Worm (Caenorhabditis elegans) whole organism, L2 larva: ENCODE measurements around the gene K09E4.3.

Experiments
- C34F6.9 ChIP-seq: fragments of 150-350 bp; optimal IDR thresholded peaks from 2 replicates; lab custom pipeline; 2014; ENCODE audit warnings: missing biosample characterization, missing genetic modification characterization
- F13H6.1 ChIP-seq: sonication (generic microtip); optimal IDR thresholded peaks from 2 replicates; lab custom pipeline; 2016; ENCODE audit warnings: missing genetic modification characterization, missing compliant biosample characterization
- R02D3.7 ChIP-seq: fragments of 150-350 bp; optimal IDR thresholded peaks from 2 replicates; lab custom pipeline; 2014; ENCODE audit warnings: missing biosample characterization, missing genetic modification characterization
- aly-2 ChIP-seq: fragments of 150-350 bp; optimal IDR thresholded peaks from 2 replicates; lab custom pipeline; 2014; ENCODE audit warnings: missing biosample characterization, missing genetic modification characterization
- ama-1 ChIP-seq: fragments of 150-350 bp; optimal IDR thresholded peaks from 2 replicates; lab custom pipeline; 2018; ENCODE audit warnings: inconsistent platforms
- blmp-1 ChIP-seq: sonication (generic microtip); optimal IDR thresholded peaks from 2 replicates; lab custom pipeline; 2017; ENCODE audit warnings: missing genetic modification characterization, mild to moderate bottlenecking, missing compliant biosample characterization, antibody characterized with exemption, moderate library complexity; ENCODE audit not compliant: insufficient read depth
- ceh-16 ChIP-seq: fragments of 150-350 bp; optimal IDR thresholded peaks from 2 replicates; lab custom pipeline; 2014; ENCODE audit warnings: missing biosample characterization, missing genetic modification characterization
- ceh-82 ChIP-seq: fragments of 150-350 bp; optimal IDR thresholded peaks from 2 replicates; lab custom pipeline; 2014; ENCODE audit warnings: missing biosample characterization, missing genetic modification characterization
- crh-2 ChIP-seq: sonication (generic microtip); optimal IDR thresholded peaks from 2 replicates; lab custom pipeline; 2017; ENCODE audit warnings: missing biosample characterization, missing genetic modification characterization
- dmd-4 ChIP-seq: sonication (generic microtip); optimal IDR thresholded peaks from 2 replicates; lab custom pipeline; 2017; ENCODE audit warnings: missing biosample characterization, missing genetic modification characterization
- elt-3 ChIP-seq: sonication (generic microtip); optimal IDR thresholded peaks from 2 replicates; lab custom pipeline; 2017; ENCODE audit warnings: missing biosample characterization, missing genetic modification characterization
- gmeb-1 ChIP-seq: fragments of 150-350 bp; optimal IDR thresholded peaks from 2 replicates; lab custom pipeline; 2014; ENCODE audit warnings: missing biosample characterization, missing genetic modification characterization
- lin-11 ChIP-seq: fragments of 150-350 bp; sonication (generic microtip); optimal IDR thresholded peaks from 2 replicates; lab custom pipeline; 2014; ENCODE audit warnings: missing biosample characterization, missing genetic modification characterization, inconsistent platforms, mixed read lengths
- lin-13 ChIP-seq: fragments of 150-350 bp; optimal IDR thresholded peaks from 2 replicates; lab custom pipeline; 2014; ENCODE audit warnings: missing biosample characterization, missing genetic modification reagents, missing genetic modification characterization
- lin-39 ChIP-seq: fragments of 150-350 bp; optimal IDR thresholded peaks from 2 replicates; lab custom pipeline; 2014; ENCODE audit warnings: missing biosample characterization, missing genetic modification reagents, missing genetic modification characterization
- lsy-2 ChIP-seq, 2 experiments: fragments of 150-350 bp in 1 of 2; sonication (generic microtip) in 1 of 2; optimal IDR thresholded peaks; 2 replicates each; lab custom pipeline; 2014 to 2017; ENCODE audit warnings: missing biosample characterization in 2 of 2, missing genetic modification characterization in 2 of 2
- mab-5 ChIP-seq: fragments of 150-350 bp; optimal IDR thresholded peaks from 2 replicates; lab custom pipeline; 2014; ENCODE audit warnings: missing biosample characterization, missing genetic modification characterization
- mbf-1 ChIP-seq: sonication (generic microtip); optimal IDR thresholded peaks from 2 replicates; lab custom pipeline; 2017; ENCODE audit warnings: missing biosample characterization, missing genetic modification characterization
- mdl-1 ChIP-seq, 2 experiments: fragments of 150-350 bp in 1 of 2; sonication (generic microtip) in 1 of 2; optimal IDR thresholded peaks; 2 replicates each; lab custom pipeline; 2017; ENCODE audit warnings: missing biosample characterization in 2 of 2, missing genetic modification characterization in 2 of 2
- nhr-10 ChIP-seq: sonication (generic microtip); optimal IDR thresholded peaks from 2 replicates; lab custom pipeline; 2017; ENCODE audit warnings: missing biosample characterization, missing genetic modification characterization
- nhr-11 ChIP-seq: fragments of 150-350 bp; optimal IDR thresholded peaks from 2 replicates; lab custom pipeline; 2014; ENCODE audit warnings: missing biosample characterization, missing genetic modification characterization
- nhr-21 ChIP-seq: fragments of 150-350 bp; optimal IDR thresholded peaks from 2 replicates; lab custom pipeline; 2014; ENCODE audit warnings: missing biosample characterization, missing genetic modification characterization
- nhr-23 ChIP-seq: fragments of 150-350 bp; optimal IDR thresholded peaks from 2 replicates; lab custom pipeline; 2014; ENCODE audit warnings: missing biosample characterization, missing genetic modification reagents, missing genetic modification characterization
- nhr-237 ChIP-seq: fragments of 150-350 bp; optimal IDR thresholded peaks from 2 replicates; lab custom pipeline; 2014; ENCODE audit warnings: missing biosample characterization, missing genetic modification characterization
- nhr-25 ChIP-seq: fragments of 150-350 bp; sonication (generic microtip); optimal IDR thresholded peaks from 3 replicates; lab custom pipeline; 2014; ENCODE audit warnings: missing biosample characterization, missing genetic modification characterization
- nhr-6 ChIP-seq: fragments of 150-350 bp; optimal IDR thresholded peaks from 2 replicates; lab custom pipeline; 2014; ENCODE audit warnings: missing biosample characterization, missing genetic modification characterization
- nhr-77 ChIP-seq: fragments of 150-350 bp; optimal IDR thresholded peaks from 2 replicates; lab custom pipeline; 2014; ENCODE audit warnings: missing biosample characterization, missing genetic modification characterization
- sma-9 ChIP-seq, 2 experiments: fragments of 150-350 bp in 1 of 2; sonication (generic microtip) in 1 of 2; optimal IDR thresholded peaks; 2 replicates each; lab custom pipeline; 2014 to 2016; ENCODE audit warnings: missing genetic modification characterization in 2 of 2, mild to moderate bottlenecking in 1 of 2, missing biosample characterization in 1 of 2, missing compliant biosample characterization in 1 of 2, missing genetic modification reagents in 1 of 2, moderate library complexity in 1 of 2
- snpc-4 ChIP-seq: fragments of 150-350 bp; optimal IDR thresholded peaks from 2 replicates; lab custom pipeline; 2014; ENCODE audit warnings: missing biosample characterization, missing genetic modification characterization
- unc-62 ChIP-seq: fragments of 150-350 bp; optimal IDR thresholded peaks from 2 replicates; lab custom pipeline; 2014; ENCODE audit warnings: missing biosample characterization, missing genetic modification reagents, missing genetic modification characterization
- ztf-1 ChIP-seq: fragments of 200-800 bp; sonication (Bioruptor generic); conservative IDR thresholded peaks from 2 replicates; pipeline ENCODE4 v1.3.6; 2022; ENCODE audit warnings: missing genetic modification characterization, missing compliant biosample characterization
- ztf-11 ChIP-seq: sonication (generic microtip); optimal IDR thresholded peaks from 2 replicates; lab custom pipeline; 2017; ENCODE audit warnings: missing biosample characterization, missing genetic modification characterization
- ztf-4 ChIP-seq: fragments of 150-350 bp; optimal IDR thresholded peaks from 2 replicates; lab custom pipeline; 2014; ENCODE audit warnings: missing biosample characterization, missing genetic modification characterization

K09E4.3 gene

ce11 chrII:14129191-14129590, 2.5 kb upstream of the K09E4.3 start:
- TF ChIP-seq nhr-21 (tag; lab: Kevin White, UChicago) (no peak), nhr-11 (tag; lab: Kevin White, UChicago) (no peak), unc-62 (GFP tag; lab: Kevin White, UChicago) (no peak), nhr-10 (tag; lab: Kevin White, UChicago) (no peak), R02D3.7 (tag; lab: Kevin White, UChicago) (no peak)

ce11 chrII:14122065-14122464, 4.7 kb downstream of the K09E4.3 start, which contains the start of gene K09E4.4:
TSS of gene K09E4.4 (minus strand) at chrII:14122165.
- no peak for TF ChIP-seq nhr-77
- TF ChIP-seq lin-11 = no peak
- no peak for TF ChIP-seq mdl-1 (tag; optimal IDR thresholded peaks at IDR 0.05; lab: Kevin White, UChicago)
- no peak for TF ChIP-seq nhr-25 (tag; lab: Kevin White, UChicago)
- TF ChIP-seq nhr-23 (tag; lab: Kevin White, UChicago) = no peak
- no peak for TF ChIP-seq crh-2 (tag; lab: Kevin White, UChicago)
- no peak for TF ChIP-seq R02D3.7 (tag; lab: Kevin White, UChicago)
- TF ChIP-seq ama-1 = no peak
- no peak for TF ChIP-seq aly-2 (tag; lab: Kevin White, UChicago)
- TF ChIP-seq C34F6.9 = no peak
- no peak for TF ChIP-seq gmeb-1 (tag; lab: Kevin White, UChicago)
- no peak for TF ChIP-seq elt-3
- TF ChIP-seq lsy-2 (tag; optimal IDR thresholded peaks at IDR 0.05; lab: Kevin White, UChicago) = no peak
- no peak for TF ChIP-seq ztf-11
- no peak for TF ChIP-seq mbf-1 (tag; lab: Kevin White, UChicago)
- no peak for TF ChIP-seq ztf-4 (tag; lab: Kevin White, UChicago)
- TF ChIP-seq mab-5 = no peak
- TF ChIP-seq sma-9 (GFP tag; optimal IDR thresholded peaks at IDR 0.05; lab: Kevin White, UChicago) = no peak
- no peak for TF ChIP-seq sma-9 (tag; optimal IDR thresholded peaks at IDR 0.05; lab: Kevin White, UChicago)
- no peak for TF ChIP-seq unc-62 (GFP tag; lab: Kevin White, UChicago)

DNA sequence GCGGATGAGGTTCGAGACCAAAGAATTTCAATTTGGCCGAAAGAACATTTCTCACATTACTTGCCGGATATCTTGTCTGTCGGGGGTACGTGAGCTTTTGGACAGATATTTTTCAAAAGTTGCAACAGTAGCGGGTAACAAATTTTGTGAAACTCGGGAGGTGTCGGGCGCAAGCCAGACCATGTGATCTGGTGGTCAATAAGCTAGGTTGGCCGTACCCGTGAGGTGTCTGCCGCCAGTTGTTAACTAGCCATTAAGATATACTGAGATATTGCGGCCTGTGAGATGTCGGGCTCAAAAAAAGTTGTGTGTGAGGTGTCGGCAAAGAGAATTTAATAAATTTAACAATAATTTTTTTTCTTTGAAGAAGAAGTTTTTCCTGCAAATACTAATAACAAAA, 8.3 kb downstream of the K09E4.3 start:
- TF ChIP-seq snpc-4 (tag; lab: Kevin White, UChicago) (peak; percentile 4), lin-13 (GFP tag; lab: Kevin White, UChicago) (no peak)

- TF ChIP-seq mab-5 (no peak), nhr-237 (no peak), lin-39 (tag; lab: Kevin White, UChicago) (no peak), sma-9 (GFP tag; optimal IDR thresholded peaks at IDR 0.05; lab: Kevin White, UChicago) (no peak), sma-9 (tag; optimal IDR thresholded peaks at IDR 0.05; lab: Kevin White, UChicago) (no peak), ztf-1 (GFP tag; lab: Robert Waterston, UW) (no peak), dmd-4 (tag; lab: Kevin White, UChicago) (no peak), ceh-16 (no peak), C34F6.9 (no peak), nhr-23 (tag; lab: Kevin White, UChicago) (no peak), F13H6.1 (tag; lab: Kevin White, UChicago) (no peak), aly-2 (tag; lab: Kevin White, UChicago) (no peak), lin-13 (GFP tag; lab: Kevin White, UChicago) (no peak)
Observed at ce11 chrII:14112842-14113241, 13.9 kb downstream of the K09E4.3 start.

ce11 chrII:14109184-14109664, 17.5 kb downstream of the K09E4.3 start, which contains the start of gene cpg-7:
TSS of gene cpg-7 (minus strand) at chrII:14109234.
- no peak for TF ChIP-seq aly-2 (tag; lab: Kevin White, UChicago)
- TF ChIP-seq nhr-25 (tag; lab: Kevin White, UChicago) = no peak
- no peak for TF ChIP-seq nhr-237
- no peak for TF ChIP-seq ceh-82 (tag; lab: Kevin White, UChicago)
- TF ChIP-seq dmd-4 (tag; lab: Kevin White, UChicago) = no peak
- TF ChIP-seq nhr-23 (tag; lab: Kevin White, UChicago) = no peak
- TF ChIP-seq blmp-1 = no peak
- TF ChIP-seq nhr-21 (tag; lab: Kevin White, UChicago) = no peak
- no peak for TF ChIP-seq sma-9 (GFP tag; optimal IDR thresholded peaks at IDR 0.05; lab: Kevin White, UChicago)
- no peak for TF ChIP-seq sma-9 (tag; optimal IDR thresholded peaks at IDR 0.05; lab: Kevin White, UChicago)
- TF ChIP-seq elt-3 = no peak
- no peak for TF ChIP-seq mbf-1 (tag; lab: Kevin White, UChicago)
- TF ChIP-seq ztf-4 (tag; lab: Kevin White, UChicago) = no peak
- TF ChIP-seq F13H6.1 (tag; lab: Kevin White, UChicago) = no peak
- no peak for TF ChIP-seq nhr-6 (tag; lab: Kevin White, UChicago)
